Worm (Caenorhabditis elegans): ENCODE results near the gene CC8.2.

- TF ChIP-seq aly-2 (tag; optimal IDR thresholded peaks at IDR 0.05) (no peak), nhr-10 (tag; optimal IDR thresholded peaks at IDR 0.05) (no peak), nhr-21 (tag; optimal IDR thresholded peaks at IDR 0.05) (no peak), fos-1 (tag; optimal IDR thresholded peaks at IDR 0.05) (no peak), mdl-1 (tag; optimal IDR thresholded peaks at IDR 0.05) (no peak), ztf-11 (tag; optimal IDR thresholded peaks at IDR 0.05) (no peak), unc-62 (GFP tag; optimal IDR thresholded peaks at IDR 0.05) (no peak), ama-1 (optimal IDR thresholded peaks at IDR 0.05) (no peak), egl-27 (tag; optimal IDR thresholded peaks at IDR 0.05) (no peak)
These were observed 51.1 kb downstream of the CC8.2 start for ce11 chrIV:3597356-3597755.
